Fruit fly (Drosophila melanogaster): ENCODE data around the gene Sh3beta.

DNA sequence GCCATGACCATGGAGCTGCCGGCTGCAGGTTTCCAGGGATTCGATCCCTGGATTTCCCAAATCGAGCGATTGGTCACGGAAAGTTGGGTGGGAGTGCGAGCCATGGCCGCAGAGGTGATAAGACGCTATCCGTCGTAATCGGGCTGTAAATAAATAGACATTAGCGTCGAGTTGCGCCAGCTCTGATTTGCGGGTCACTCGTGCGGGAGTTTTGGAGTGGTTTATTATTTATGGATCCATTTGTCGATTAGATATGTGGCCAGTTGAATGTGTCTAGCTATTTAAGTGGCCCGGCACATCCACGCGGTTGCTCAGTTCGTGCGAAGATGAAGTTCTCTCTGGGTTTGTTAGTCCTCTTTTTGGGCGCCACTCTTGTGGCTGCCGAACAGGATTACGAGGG lies 28.9 kb upstream of the Sh3beta start, which contains the start of gene CG8562:
- TF ChIP-seq CTCF (optimal IDR thresholded peaks at IDR 0.05) (no peak), CG8478 (optimal IDR thresholded peaks at IDR 0.05) (no peak)

Measured in S2 (cell line).